Worm (Caenorhabditis elegans) whole organism, young adult: ENCODE measurements around the gene T13B5.9.

Experiments used
- sdz-38 ChIP-seq: sonication (generic microtip); optimal IDR thresholded peaks from 2 replicates; lab custom pipeline; 2016; ENCODE audit warnings: missing genotype, missing genetic modification characterization, missing compliant biosample characterization
- ztf-18 ChIP-seq: sonication (generic microtip); optimal IDR thresholded peaks from 2 replicates; lab custom pipeline; 2016; ENCODE audit warnings: missing genotype, mild to moderate bottlenecking, missing genetic modification characterization, missing compliant biosample characterization

ce11 chrII:1138618-1139017 lies 34.3 kb upstream of the T13B5.9 start:
- TF ChIP-seq sdz-38 (tag; lab: Kevin White, UChicago) = no peak
- TF ChIP-seq ztf-18 (tag; lab: Kevin White, UChicago) = no peak
